Worm (Caenorhabditis elegans): ENCODE measurements around the gene ceh-7.

The ceh-7 gene

DNA sequence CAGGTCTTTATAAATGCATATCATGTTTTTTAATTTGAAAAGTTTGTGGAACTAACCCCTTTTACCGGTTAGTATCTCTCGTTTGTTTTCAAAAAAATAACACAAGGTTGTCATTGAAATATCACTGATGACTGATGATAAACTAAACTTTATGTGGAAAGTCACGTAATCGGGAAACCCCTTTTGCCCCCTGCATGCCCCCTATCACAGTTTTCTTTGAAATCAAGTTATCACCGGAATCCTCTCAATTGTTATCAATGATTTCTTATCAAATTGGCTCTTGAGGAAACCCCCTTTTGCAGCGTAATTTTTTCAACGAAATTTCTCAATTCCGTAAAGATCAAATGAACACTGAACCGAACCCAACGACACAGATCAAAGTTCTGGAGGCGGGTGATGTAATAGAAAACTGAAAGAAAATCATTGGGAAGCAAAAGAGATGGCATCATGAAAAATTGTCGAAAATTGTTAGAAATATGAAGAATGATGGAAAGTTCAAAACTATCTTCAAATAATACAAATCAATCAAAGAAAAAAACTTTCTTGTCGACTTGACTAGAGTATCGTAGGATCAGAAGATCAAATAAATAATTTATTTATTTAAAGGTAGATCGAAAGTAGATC lies 36.8 kb upstream of the ceh-7 start (continued):
- TF ChIP-seq snpc-1.3 (tag; optimal IDR thresholded peaks at IDR 0.05; ENCODE audit: insufficient read depth): no peak
- TF ChIP-seq hrde-1 (tag; optimal IDR thresholded peaks at IDR 0.05; ENCODE audit: borderline replicate concordance): no peak
- peak; percentile 78 for TF ChIP-seq atf-7 (tag; optimal IDR thresholded peaks at IDR 0.05)
- TF ChIP-seq nfya-2 (GFP tag; IDR thresholded peaks at IDR 0.05): no peak
- no peak for TF ChIP-seq madf-6 (GFP tag; IDR thresholded peaks at IDR 0.05)
- no peak for TF ChIP-seq hlh-12 (tag; optimal IDR thresholded peaks at IDR 0.05)
- no peak for TF ChIP-seq F22D6.2 (tag; optimal IDR thresholded peaks at IDR 0.05)
- peak; percentile 60; the same call in 1 of the 2 replicates for TF ChIP-seq egl-44 (GFP tag; IDR thresholded peaks at IDR 0.05)
- TF ChIP-seq him-1 (tag; optimal IDR thresholded peaks at IDR 0.05): no peak
- 0 out of 2 replicates have a peak, but pooled peaks have one; percentile 21 for TF ChIP-seq let-526 (GFP tag; IDR thresholded peaks at IDR 0.05)
- TF ChIP-seq ceh-100 (GFP tag; IDR thresholded peaks at IDR 0.05): no peak
- peak; percentile 11; the same call in 1 of the 2 replicates for TF ChIP-seq mcd-1 (GFP tag; IDR thresholded peaks at IDR 0.05)
- no peak for TF ChIP-seq dpff-1 (tag; optimal IDR thresholded peaks at IDR 0.05)
- TF ChIP-seq lin-40 (tag; optimal IDR thresholded peaks at IDR 0.05): peak; percentile 72
- TF ChIP-seq C17E4.6 (GFP tag; IDR thresholded peaks at IDR 0.05): no peak
- TF ChIP-seq unc-130 (GFP tag; optimal IDR thresholded peaks at IDR 0.05): no peak
- TF ChIP-seq tlf-1 (GFP tag; optimal IDR thresholded peaks at IDR 0.05): peak; percentile 28
- TF ChIP-seq hmg-20 (GFP tag; IDR thresholded peaks at IDR 0.05): no peak
- no peak for TF ChIP-seq C06A6.2 (GFP tag; conservative IDR thresholded peaks at IDR 0.05)
- no peak for TF ChIP-seq attf-6 (GFP tag; IDR thresholded peaks at IDR 0.05)
- no peak for TF ChIP-seq ceh-79 (tag; optimal IDR thresholded peaks at IDR 0.05)
- no peak for TF ChIP-seq F33H1.4 (GFP tag; IDR thresholded peaks at IDR 0.05)
- no peak for TF ChIP-seq ZK185.1 (tag; optimal IDR thresholded peaks at IDR 0.05; ENCODE audit: poor library complexity, severe bottlenecking)
- no peak for TF ChIP-seq lir-1 (GFP tag; conservative IDR thresholded peaks at IDR 0.05)
- no peak for TF ChIP-seq F49E8.2 (tag; optimal IDR thresholded peaks at IDR 0.05; ENCODE audit: insufficient read depth)
- TF ChIP-seq lin-26 (GFP tag; IDR thresholded peaks at IDR 0.05): no peak
- no peak for TF ChIP-seq nhr-179 (tag; optimal IDR thresholded peaks at IDR 0.05)
- TF ChIP-seq zim-3 (tag; optimal IDR thresholded peaks at IDR 0.05): no peak
- no peak for TF ChIP-seq D2030.7 (GFP tag; IDR thresholded peaks at IDR 0.05)
- no peak for TF ChIP-seq gei-17 (GFP tag; optimal IDR thresholded peaks at IDR 0.05)
- TF ChIP-seq F23B12.7 (tag; optimal IDR thresholded peaks at IDR 0.05; ENCODE audit: insufficient read depth): no peak
- TF ChIP-seq bed-1 (GFP tag; IDR thresholded peaks at IDR 0.05): no peak
- TF ChIP-seq ztf-26 (tag; optimal IDR thresholded peaks at IDR 0.05): peak; percentile 73
- TF ChIP-seq madf-8 (GFP tag; conservative IDR thresholded peaks at IDR 0.05): no peak
- TF ChIP-seq snpc-3.4 (tag; optimal IDR thresholded peaks at IDR 0.05): no peak
- TF ChIP-seq ztf-3 (GFP tag; optimal IDR thresholded peaks at IDR 0.05): no peak
- no peak for TF ChIP-seq ceh-40 (GFP tag; IDR thresholded peaks at IDR 0.05)
- no peak for TF ChIP-seq hmg-1.2 (GFP tag; IDR thresholded peaks at IDR 0.05)
- no peak for TF ChIP-seq akir-1 (GFP tag; optimal IDR thresholded peaks at IDR 0.05)
- no peak for TF ChIP-seq B0261.1 (tag; optimal IDR thresholded peaks at IDR 0.05)
- no peak for TF ChIP-seq lin-54 (GFP tag; optimal IDR thresholded peaks at IDR 0.05)
- TF ChIP-seq mes-4 (tag; optimal IDR thresholded peaks at IDR 0.05): no peak
- TF ChIP-seq nhr-27 (tag; optimal IDR thresholded peaks at IDR 0.05): no peak
- TF ChIP-seq Y53G8AR.9 (GFP tag; conservative IDR thresholded peaks at IDR 0.05): no peak
- no peak for TF ChIP-seq cebp-2 (GFP tag; IDR thresholded peaks at IDR 0.05)
- no peak for TF ChIP-seq mxl-1 (tag; optimal IDR thresholded peaks at IDR 0.05)
- no peak for TF ChIP-seq F37B4.10 (GFP tag; IDR thresholded peaks at IDR 0.05)
- no peak for TF ChIP-seq lsl-1 (GFP tag; optimal IDR thresholded peaks at IDR 0.05)

Data from whole organism, young adult.